Worm (Caenorhabditis elegans): ENCODE results near the gene nlp-45.
A peak's percentile ranks its signal among the peaks of the same experiment; 100 is the strongest.

The nlp-45 gene

ce11 chrX:2369073-2369472 is 31.0 kb upstream of the nlp-45 start:
- no peak for TF ChIP-seq ztf-23 (GFP tag; IDR thresholded peaks at IDR 0.05)
- no peak for TF ChIP-seq med-1 (GFP tag; optimal IDR thresholded peaks at IDR 0.05; ENCODE audit: insufficient read depth)
- no peak for TF ChIP-seq klf-2 (GFP tag; conservative IDR thresholded peaks at IDR 0.05)
- TF ChIP-seq cog-1 (tag; optimal IDR thresholded peaks at IDR 0.05), result no peak
- TF ChIP-seq flt-1 (GFP tag; IDR thresholded peaks at IDR 0.05), result no peak
- no peak for TF ChIP-seq T22C8.4 (GFP tag; IDR thresholded peaks at IDR 0.05)
- no peak for TF ChIP-seq ref-1 (GFP tag; conservative IDR thresholded peaks at IDR 0.05)
- no peak for TF ChIP-seq tab-1 (GFP tag; IDR thresholded peaks at IDR 0.05)
- no peak for TF ChIP-seq ztf-29 (GFP tag; IDR thresholded peaks at IDR 0.05)

- TF ChIP-seq cog-1 (tag; optimal IDR thresholded peaks at IDR 0.05) (peak; percentile 8), ztf-29 (GFP tag; IDR thresholded peaks at IDR 0.05) (no peak), med-1 (GFP tag; optimal IDR thresholded peaks at IDR 0.05; ENCODE audit: insufficient read depth) (no peak), T22C8.4 (GFP tag; IDR thresholded peaks at IDR 0.05) (peak; percentile 17; the same call in 1 of the 2 replicates)
Observed at ce11 chrX:2368042-2368814, 30.1 kb upstream of the nlp-45 start.

DNA sequence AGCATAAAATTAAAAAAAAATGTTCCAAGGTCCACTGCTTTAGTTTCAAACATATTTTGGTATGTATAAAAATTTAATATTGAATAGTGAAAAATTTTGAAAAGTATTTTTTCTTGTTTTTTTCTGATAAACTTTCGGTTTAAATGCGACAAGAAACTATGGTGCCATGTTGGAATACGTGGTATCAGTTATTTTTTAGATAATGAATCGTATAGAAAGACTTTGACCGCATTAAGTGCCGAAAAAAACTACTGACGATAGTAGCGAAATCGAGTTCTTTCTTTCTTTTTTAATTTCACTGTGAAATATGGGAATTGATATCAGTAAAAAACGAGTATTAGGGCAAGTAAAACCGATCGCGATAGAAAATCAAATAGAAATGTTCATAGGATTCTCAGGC is 27.8 kb upstream of the nlp-45 start, which contains the start of gene T24D8.6:
Gene T24D8.6 (minus strand): TSS at position 101 of the 400 bp plus-strand sequence.
- TF ChIP-seq cog-1 (tag; optimal IDR thresholded peaks at IDR 0.05), result no peak
- TF ChIP-seq ref-1 (GFP tag; conservative IDR thresholded peaks at IDR 0.05), result no peak
- no peak for TF ChIP-seq ztf-29 (GFP tag; IDR thresholded peaks at IDR 0.05)
- TF ChIP-seq flt-1 (GFP tag; IDR thresholded peaks at IDR 0.05), result no peak
- no peak for TF ChIP-seq T22C8.4 (GFP tag; IDR thresholded peaks at IDR 0.05)
- TF ChIP-seq ztf-23 (GFP tag; IDR thresholded peaks at IDR 0.05), result no peak
- TF ChIP-seq tab-1 (GFP tag; IDR thresholded peaks at IDR 0.05), result no peak

DNA sequence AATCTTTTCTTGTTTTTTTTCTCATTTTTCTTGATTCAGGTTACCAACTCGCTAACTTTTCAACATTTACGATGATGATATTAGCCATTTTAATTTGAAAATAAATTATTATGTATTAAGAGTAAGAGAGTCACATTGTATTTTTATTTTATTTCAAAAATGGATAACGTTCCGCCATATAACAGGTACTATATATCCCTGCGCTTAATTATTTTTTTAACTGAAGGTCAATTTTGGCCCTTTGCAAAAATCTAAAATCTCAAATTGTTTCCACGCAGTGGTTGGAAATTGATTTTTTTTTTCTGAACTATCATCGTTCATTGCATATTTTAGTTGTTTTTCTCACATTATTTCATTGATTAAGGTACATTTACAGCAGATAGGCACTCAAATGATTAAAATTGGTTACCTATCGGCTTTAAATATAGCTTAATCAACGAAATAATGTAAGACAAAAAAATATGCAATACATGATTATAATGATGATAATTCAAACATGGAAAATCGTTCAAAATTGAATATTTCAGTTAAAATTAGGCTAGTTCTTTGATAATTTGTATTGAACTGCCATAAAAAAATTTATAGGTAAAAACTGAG is 26.7 kb upstream of the nlp-45 start:
- TF ChIP-seq ztf-29 (GFP tag; IDR thresholded peaks at IDR 0.05), result no peak
- no peak for TF ChIP-seq flt-1 (GFP tag; IDR thresholded peaks at IDR 0.05)
- no peak for TF ChIP-seq tab-1 (GFP tag; IDR thresholded peaks at IDR 0.05)
- no peak for TF ChIP-seq ztf-23 (GFP tag; IDR thresholded peaks at IDR 0.05)
- no peak for TF ChIP-seq klf-2 (GFP tag; conservative IDR thresholded peaks at IDR 0.05)

DNA sequence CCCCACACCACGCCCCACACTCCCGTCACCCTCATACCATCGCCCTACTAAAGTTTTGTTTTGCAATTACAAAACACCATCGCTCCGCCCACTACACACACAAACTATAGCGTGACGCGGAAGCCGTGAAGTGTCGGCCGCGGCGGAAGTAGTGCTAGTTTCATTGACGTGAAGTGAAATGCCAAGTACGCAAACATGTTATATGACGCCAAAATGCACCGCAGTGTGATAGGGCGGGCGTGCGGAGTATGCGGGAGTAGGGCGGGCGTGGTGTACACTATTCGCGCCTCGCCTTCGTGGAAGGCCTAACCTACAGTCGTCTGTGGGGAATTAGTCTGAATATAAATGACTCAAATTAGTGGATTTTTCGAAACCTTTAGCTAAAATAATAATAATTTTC is 24.8 kb upstream of the nlp-45 start:
- 0 out of 2 replicates have a peak, but pooled peaks have one; percentile 15 for TF ChIP-seq flt-1 (GFP tag; IDR thresholded peaks at IDR 0.05)
- no peak for TF ChIP-seq med-1 (GFP tag; optimal IDR thresholded peaks at IDR 0.05; ENCODE audit: insufficient read depth)

- no peak for TF ChIP-seq cog-1 (tag; optimal IDR thresholded peaks at IDR 0.05)
Observed at ce11 chrX:2359797-2360196, 21.7 kb upstream of the nlp-45 start, which contains the start of gene lgc-40. TSS of gene lgc-40 (plus strand) at chrX:2360097.

- TF ChIP-seq cog-1 (tag; optimal IDR thresholded peaks at IDR 0.05) (no peak), med-1 (GFP tag; optimal IDR thresholded peaks at IDR 0.05; ENCODE audit: insufficient read depth) (no peak)
Observed at ce11 chrX:2352929-2353328, 14.8 kb upstream of the nlp-45 start.

DNA sequence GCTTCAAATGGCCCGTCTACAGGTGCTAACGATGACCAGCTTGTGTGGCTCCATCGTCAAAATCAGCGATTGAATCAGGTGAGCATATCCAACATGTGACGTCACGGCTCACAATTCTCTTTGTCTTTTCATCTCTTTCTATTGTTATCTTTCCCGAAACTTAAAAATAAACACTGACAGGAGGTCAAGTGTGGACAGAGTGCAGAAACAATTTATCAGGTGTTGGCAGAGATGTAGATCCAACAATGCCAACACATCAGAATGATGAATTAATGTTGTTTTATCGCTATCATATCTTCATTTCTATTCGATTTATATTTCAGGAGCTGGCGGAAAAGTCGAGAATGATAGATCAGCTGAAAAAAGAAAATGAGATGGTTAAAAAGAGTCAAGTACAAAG is 9.9 kb upstream of the nlp-45 start:
- no peak for TF ChIP-seq T22C8.4 (GFP tag; IDR thresholded peaks at IDR 0.05)
- no peak for TF ChIP-seq cog-1 (tag; optimal IDR thresholded peaks at IDR 0.05)
- no peak for TF ChIP-seq ref-1 (GFP tag; conservative IDR thresholded peaks at IDR 0.05)
- no peak for TF ChIP-seq ztf-23 (GFP tag; IDR thresholded peaks at IDR 0.05)
- TF ChIP-seq flt-1 (GFP tag; IDR thresholded peaks at IDR 0.05), result no peak
- no peak for TF ChIP-seq med-1 (GFP tag; optimal IDR thresholded peaks at IDR 0.05; ENCODE audit: insufficient read depth)
- no peak for TF ChIP-seq tab-1 (GFP tag; IDR thresholded peaks at IDR 0.05)
- no peak for TF ChIP-seq ztf-29 (GFP tag; IDR thresholded peaks at IDR 0.05)
- TF ChIP-seq klf-2 (GFP tag; conservative IDR thresholded peaks at IDR 0.05), result no peak

ce11 chrX:2344666-2345065 is 6.6 kb upstream of the nlp-45 start, which contains the start of gene nlp-2:
TSS of gene nlp-2 (minus strand) at chrX:2344766.
- no peak for TF ChIP-seq ref-1 (GFP tag; conservative IDR thresholded peaks at IDR 0.05)
- TF ChIP-seq med-1 (GFP tag; optimal IDR thresholded peaks at IDR 0.05; ENCODE audit: insufficient read depth), result no peak
- no peak for TF ChIP-seq ztf-23 (GFP tag; IDR thresholded peaks at IDR 0.05)
- TF ChIP-seq ztf-29 (GFP tag; IDR thresholded peaks at IDR 0.05), result no peak
- TF ChIP-seq T22C8.4 (GFP tag; IDR thresholded peaks at IDR 0.05), result no peak
- TF ChIP-seq flt-1 (GFP tag; IDR thresholded peaks at IDR 0.05), result no peak
- TF ChIP-seq tab-1 (GFP tag; IDR thresholded peaks at IDR 0.05), result no peak
- TF ChIP-seq klf-2 (GFP tag; conservative IDR thresholded peaks at IDR 0.05), result no peak

- TF ChIP-seq ref-1 (GFP tag; conservative IDR thresholded peaks at IDR 0.05) (no peak), T22C8.4 (GFP tag; IDR thresholded peaks at IDR 0.05) (no peak), med-1 (GFP tag; optimal IDR thresholded peaks at IDR 0.05; ENCODE audit: insufficient read depth) (no peak), cog-1 (tag; optimal IDR thresholded peaks at IDR 0.05) (no peak), flt-1 (GFP tag; IDR thresholded peaks at IDR 0.05) (no peak), tab-1 (GFP tag; IDR thresholded peaks at IDR 0.05) (no peak), ztf-23 (GFP tag; IDR thresholded peaks at IDR 0.05) (no peak)
Observed at ce11 chrX:2344104-2344503, 6.0 kb upstream of the nlp-45 start.

- TF ChIP-seq cog-1 (tag; optimal IDR thresholded peaks at IDR 0.05) (no peak), T22C8.4 (GFP tag; IDR thresholded peaks at IDR 0.05) (no peak), flt-1 (GFP tag; IDR thresholded peaks at IDR 0.05) (no peak)
Observed at ce11 chrX:2342859-2343258, 4.7 kb upstream of the nlp-45 start, which contains the start of gene nlp-23. TSS of gene nlp-23 (minus strand) at chrX:2342959.

Measured in whole organism, midembryonic.